Fruit fly (Drosophila melanogaster): Measurements from ENCODE around the gene CG42752.

DNA sequence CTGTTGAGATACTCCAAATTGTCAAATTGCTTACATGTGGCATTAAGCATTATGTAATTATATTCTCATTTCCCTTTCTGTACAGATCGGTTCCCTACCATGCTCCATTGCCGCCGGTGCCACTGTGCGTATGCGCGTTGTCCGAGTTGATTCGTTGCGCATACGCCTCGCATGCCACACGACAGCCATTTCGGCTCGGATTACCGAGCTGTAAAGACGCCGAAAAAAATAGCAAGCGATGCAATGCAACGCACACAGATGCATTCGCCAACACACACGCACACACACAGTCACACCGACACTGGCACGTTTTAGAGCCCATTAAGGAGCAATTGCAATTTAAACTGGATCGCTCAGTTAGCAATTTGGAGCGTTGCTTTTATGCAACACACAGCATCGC is 5.5 kb upstream of the CG42752 start:
- TF ChIP-seq bab1 (GFP tag; optimal IDR thresholded peaks at IDR 0.05) (no peak), Mnt (GFP tag; optimal IDR thresholded peaks at IDR 0.05) (no peak)
